Fruit fly (Drosophila melanogaster) whole organism, embryonic: Measurements from ENCODE around the gene CG32333.

Experiments used
- Ada2b ChIP-seq: fragments of 200-800 bp; sonication (Bioruptor generic); IDR thresholded peaks from 2 replicates; pipeline ENCODE4 v1.3.6; 2022; ENCODE audit warnings: missing biosample characterization, missing genetic modification characterization
- Aef1 ChIP-seq: fragments of 200-800 bp; sonication (Bioruptor generic); IDR thresholded peaks from 3 replicates; pipeline ENCODE4 v1.3.6; 2022; ENCODE audit warnings: missing biosample characterization, missing genetic modification characterization
- Bdp1 ChIP-seq: fragments of 200-800 bp; sonication (Bioruptor generic); optimal IDR thresholded peaks from 3 replicates; lab custom pipeline; 2016; ENCODE audit warnings: missing biosample characterization, missing genetic modification characterization
- C15 ChIP-seq: fragments of 200-800 bp; sonication (Bioruptor generic); IDR thresholded peaks from 3 replicates; pipeline ENCODE4 v1.3.6; 2022; ENCODE audit warnings: missing biosample characterization, missing genetic modification characterization
- CG10147 ChIP-seq: fragments of 200-800 bp; sonication (Bioruptor generic); optimal IDR thresholded peaks from 2 replicates; lab custom pipeline; 2019; ENCODE audit warnings: missing biosample characterization, mild to moderate bottlenecking, missing genetic modification characterization, moderate library complexity
- CG1024 ChIP-seq: fragments of 200-800 bp; sonication (Bioruptor generic); IDR thresholded peaks from 2 replicates; pipeline ENCODE4 v1.3.6; 2022; ENCODE audit warnings: missing biosample characterization, missing genetic modification characterization
- CG10565 ChIP-seq: fragments of 200-800 bp; sonication (Bioruptor generic); optimal IDR thresholded peaks from 3 replicates; lab custom pipeline; 2016; ENCODE audit warnings: missing biosample characterization, mild to moderate bottlenecking, missing genetic modification characterization
- CG11695 ChIP-seq: fragments of 200-800 bp; sonication (Bioruptor generic); IDR thresholded peaks from 3 replicates; pipeline ENCODE4 v1.3.6; 2022; ENCODE audit warnings: missing biosample characterization, missing genetic modification characterization
- CG12219 ChIP-seq: fragments of 200-800 bp; sonication (Bioruptor generic); optimal IDR thresholded peaks from 3 replicates; lab custom pipeline; 2018; ENCODE audit warnings: missing biosample characterization, mild to moderate bottlenecking, missing genetic modification characterization
- CG1233 ChIP-seq: fragments of 200-800 bp; sonication (Bioruptor generic); optimal IDR thresholded peaks from 4 replicates; lab custom pipeline; 2018; ENCODE audit warnings: missing biosample characterization, mild to moderate bottlenecking, missing genetic modification characterization
- CG13296 ChIP-seq: fragments of 200-800 bp; sonication (Bioruptor generic); optimal IDR thresholded peaks from 3 replicates; lab custom pipeline; 2018; ENCODE audit warnings: missing biosample characterization, mild to moderate bottlenecking, missing genetic modification characterization
- CG2889 ChIP-seq: fragments of 200-800 bp; sonication (Bioruptor generic); IDR thresholded peaks from 3 replicates; pipeline ENCODE4 v1.3.6; 2022; ENCODE audit warnings: missing biosample characterization, missing genetic modification characterization
- CG32532 ChIP-seq: fragments of 200-800 bp; sonication (Bioruptor generic); IDR thresholded peaks from 2 replicates; pipeline ENCODE4 v1.3.6; 2022; ENCODE audit warnings: missing biosample characterization, missing genetic modification characterization
- CG32772 ChIP-seq: fragments of 200-800 bp; sonication (Bioruptor generic); IDR thresholded peaks from 2 replicates; pipeline ENCODE4 v1.3.6; 2022; ENCODE audit warnings: missing biosample characterization, missing genetic modification characterization
- CG4707 ChIP-seq: fragments of 200-800 bp; sonication (Bioruptor generic); optimal IDR thresholded peaks from 2 replicates; lab custom pipeline; 2018; ENCODE audit warnings: missing biosample characterization, mild to moderate bottlenecking, missing genetic modification characterization, moderate library complexity
- CG5180 ChIP-seq: fragments of 200-800 bp; sonication (Bioruptor generic); optimal IDR thresholded peaks from 3 replicates; lab custom pipeline; 2017; ENCODE audit warnings: missing biosample characterization, missing genetic modification characterization, mild to moderate bottlenecking, moderate library complexity, missing genetic modification reagents
- CG8388 ChIP-seq: fragments of 200-800 bp; sonication (Bioruptor generic); optimal IDR thresholded peaks from 2 replicates; lab custom pipeline; 2019; ENCODE audit warnings: missing biosample characterization, mild to moderate bottlenecking, missing genetic modification characterization, moderate library complexity
- CG8478 ChIP-seq: fragments of >200 bp; optimal IDR thresholded peaks from 2 replicates; lab custom pipeline; 2018
- CG9932 ChIP-seq: fragments of 200-800 bp; sonication (Bioruptor generic); IDR thresholded peaks from 2 replicates; pipeline ENCODE4 v1.3.6; 2022; ENCODE audit warnings: missing biosample characterization, missing genetic modification characterization
- CoRest ChIP-seq: fragments of 200-800 bp; sonication (Bioruptor generic); optimal IDR thresholded peaks from 3 replicates; lab custom pipeline; 2018; ENCODE audit warnings: missing biosample characterization, mild to moderate bottlenecking, missing genetic modification characterization, moderate library complexity
- Deaf1 ChIP-seq: fragments of 200-800 bp; optimal IDR thresholded peaks from 3 replicates; lab custom pipeline; 2019; ENCODE audit warnings: missing biosample characterization, mild to moderate bottlenecking, missing genetic modification characterization, moderate library complexity
- Dfd ChIP-seq, 2 experiments: fragments of >200 bp; optimal IDR thresholded peaks; 2 replicates each; lab custom pipeline; 2017; ENCODE audit warnings: missing biosample characterization in 2 of 2, missing genetic modification characterization in 2 of 2
- H15 ChIP-seq: fragments of 200-800 bp; sonication (Bioruptor generic); IDR thresholded peaks from 3 replicates; pipeline ENCODE4 v1.3.6; 2022; ENCODE audit warnings: missing biosample characterization, missing genetic modification characterization
- Lim3 ChIP-seq: fragments of 200-800 bp; sonication (Bioruptor generic); IDR thresholded peaks from 2 replicates; pipeline ENCODE4 v1.3.6; 2022; ENCODE audit warnings: missing biosample characterization, missing genetic modification characterization
- Oaz ChIP-seq: fragments of 200-800 bp; sonication (Bioruptor generic); IDR thresholded peaks from 2 replicates; pipeline ENCODE4 v1.3.6; 2022; ENCODE audit warnings: missing biosample characterization, missing genetic modification characterization
- Pdp1 ChIP-seq, 2 experiments: fragments of 200-800 bp; sonication (Bioruptor generic); optimal IDR thresholded peaks; 3 replicates each; lab custom pipeline; 2016; ENCODE audit warnings: missing biosample characterization in 2 of 2, missing genetic modification characterization in 2 of 2, mild to moderate bottlenecking in 1 of 2, moderate library complexity in 1 of 2
- Sin3A ChIP-seq: fragments of >200 bp; optimal IDR thresholded peaks from 2 replicates; lab custom pipeline; 2018
- cg ChIP-seq: fragments of 200-800 bp; sonication (Bioruptor generic); optimal IDR thresholded peaks from 3 replicates; lab custom pipeline; 2019; ENCODE audit warnings: missing biosample characterization, mild to moderate bottlenecking, missing genetic modification characterization, moderate library complexity
- chif ChIP-seq, 2 experiments: fragments of 200-800 bp; sonication (Bioruptor generic); optimal IDR thresholded peaks; 3 replicates each; lab custom pipeline; 2016; ENCODE audit warnings: missing biosample characterization in 2 of 2, missing genetic modification characterization in 2 of 2
- cwo ChIP-seq: fragments of 200-800 bp; sonication (Bioruptor generic); optimal IDR thresholded peaks from 3 replicates; lab custom pipeline; 2017; ENCODE audit warnings: missing biosample characterization, missing genetic modification characterization, mild to moderate bottlenecking, moderate library complexity, missing genetic modification reagents
- gcm2 ChIP-seq: fragments of 200-800 bp; sonication (Bioruptor generic); optimal IDR thresholded peaks from 2 replicates; lab custom pipeline; 2016; ENCODE audit warnings: missing biosample characterization, missing genetic modification characterization
- gem ChIP-seq: fragments of 200-800 bp; sonication (Bioruptor generic); optimal IDR thresholded peaks from 2 replicates; lab custom pipeline; 2019; ENCODE audit warnings: missing biosample characterization, mild to moderate bottlenecking, missing genetic modification characterization, moderate library complexity
- grn ChIP-seq: fragments of 200-800 bp; sonication (Bioruptor generic); optimal IDR thresholded peaks from 3 replicates; lab custom pipeline; 2017; ENCODE audit warnings: missing biosample characterization, missing genetic modification characterization
- gro ChIP-seq: fragments of 200-800 bp; sonication (Bioruptor generic); optimal IDR thresholded peaks from 2 replicates; lab custom pipeline; 2016; ENCODE audit warnings: missing biosample characterization, missing genetic modification characterization
- ham ChIP-seq: fragments of 200-800 bp; sonication (Bioruptor generic); IDR thresholded peaks from 2 replicates; pipeline ENCODE4 v1.3.6; 2022; ENCODE audit warnings: missing biosample characterization, missing genetic modification characterization
- her ChIP-seq: fragments of 200-800 bp; sonication (Bioruptor generic); optimal IDR thresholded peaks from 2 replicates; lab custom pipeline; 2016; ENCODE audit warnings: missing biosample characterization, missing genetic modification characterization
- nerfin-2 ChIP-seq: fragments of 200-800 bp; sonication (Bioruptor generic); IDR thresholded peaks from 2 replicates; pipeline ENCODE4 v1.3.6; 2022; ENCODE audit warnings: missing biosample characterization, missing genetic modification characterization; ENCODE audit not compliant: partially characterized antibody
- nmo ChIP-seq: fragments of 200-800 bp; sonication (Bioruptor generic); optimal IDR thresholded peaks from 2 replicates; lab custom pipeline; 2018; ENCODE audit warnings: missing biosample characterization, mild to moderate bottlenecking, missing genetic modification characterization, moderate library complexity
- otp ChIP-seq: fragments of 200-800 bp; sonication (Bioruptor generic); IDR thresholded peaks from 3 replicates; pipeline ENCODE4, ENCODE4 v1.3.6; 2022; ENCODE audit warnings: missing biosample characterization, missing genetic modification characterization
- pum ChIP-seq: fragments of 200-800 bp; sonication (Bioruptor generic); optimal IDR thresholded peaks from 2 replicates; lab custom pipeline; 2016; ENCODE audit warnings: missing biosample characterization, missing genetic modification characterization
- sc ChIP-seq, 3 experiments: fragments of >200 bp in 2 of 3; fragments of 200-800 bp in 1 of 3; sonication (Bioruptor generic) in 1 of 3; optimal IDR thresholded peaks; 2 replicates in 2 of 3; 3 replicates in 1 of 3; lab custom pipeline; 2017; ENCODE audit warnings: mild to moderate bottlenecking in 1 of 3, missing biosample characterization in 1 of 3, missing genetic modification characterization in 1 of 3, missing genetic modification reagents in 1 of 3
- seq ChIP-seq: fragments of 200-800 bp; sonication (Bioruptor generic); IDR thresholded peaks from 2 replicates; pipeline ENCODE4 v1.3.6; 2022; ENCODE audit warnings: missing biosample characterization, missing genetic modification characterization
- slbo ChIP-seq: fragments of 200-800 bp; sonication (Bioruptor generic); IDR thresholded peaks from 2 replicates; pipeline ENCODE4 v1.3.6; 2022; ENCODE audit warnings: missing biosample characterization, missing genetic modification characterization
- slou ChIP-seq: fragments of 200-800 bp; sonication (Bioruptor generic); optimal IDR thresholded peaks from 3 replicates; lab custom pipeline; 2016; ENCODE audit warnings: missing biosample characterization, missing genetic modification characterization
- sr ChIP-seq: fragments of 200-800 bp; sonication (Bioruptor generic); IDR thresholded peaks from 3 replicates; pipeline ENCODE4 v1.3.6; 2022; ENCODE audit warnings: missing biosample characterization, missing genetic modification characterization
- ssp ChIP-seq: fragments of 200-800 bp; sonication (Bioruptor generic); IDR thresholded peaks from 2 replicates; pipeline ENCODE4 v1.3.6; 2022; ENCODE audit warnings: missing biosample characterization, missing genetic modification characterization
- trh ChIP-seq: fragments of 200-800 bp; sonication (Bioruptor generic); optimal IDR thresholded peaks from 2 replicates; lab custom pipeline; 2016; ENCODE audit warnings: missing biosample characterization, missing genetic modification characterization
- tup ChIP-seq: fragments of 200-800 bp; sonication (Bioruptor generic); optimal IDR thresholded peaks from 2 replicates; lab custom pipeline; 2016; ENCODE audit warnings: missing biosample characterization, mild to moderate bottlenecking, missing genetic modification characterization, moderate library complexity
- vvl ChIP-seq: fragments of 200-800 bp; sonication (Bioruptor generic); IDR thresholded peaks from 2 replicates; pipeline ENCODE4 v1.3.6; 2022; ENCODE audit warnings: missing biosample characterization, missing genetic modification characterization

Gene CG32333

dm6 chr3L:1335989-1336961 is 60.5 kb downstream of the CG32333 start (continued):
- no peak for TF ChIP-seq gcm2
- TF ChIP-seq chif (GFP tag; optimal IDR thresholded peaks at IDR 0.05; lab: Kevin White, UChicago), result no peak
- no peak for TF ChIP-seq Ada2b (GFP tag; lab: Robert Waterston, UW)
- no peak for TF ChIP-seq Lim3 (GFP tag; lab: Robert Waterston, UW)
- TF ChIP-seq nerfin-2, result no peak
- TF ChIP-seq Oaz (GFP tag; lab: Robert Waterston, UW), result no peak
- TF ChIP-seq grn (GFP tag; lab: Kevin White, UChicago), result peak; percentile 93
- no peak for TF ChIP-seq tup (GFP tag; lab: Kevin White, UChicago)
- TF ChIP-seq ham (GFP tag; lab: Robert Waterston, UW), result no peak
- TF ChIP-seq CG2889 (GFP tag; lab: Robert Waterston, UW), result no peak
- no peak for TF ChIP-seq Dfd (GFP tag; optimal IDR thresholded peaks at IDR 0.05; lab: Kevin White, UChicago)
- TF ChIP-seq gro (GFP tag; lab: Kevin White, UChicago), result peak; percentile 44
- TF ChIP-seq C15, result no peak
- TF ChIP-seq CG4707 (GFP tag; lab: Kevin White, UChicago), result no peak
- no peak for TF ChIP-seq CG10147
- TF ChIP-seq Sin3A (lab: Kevin White, UChicago), result no peak
- TF ChIP-seq CG8478 (lab: Kevin White, UChicago), result no peak
- TF ChIP-seq CG8388 (GFP tag; lab: Kevin White, UChicago), result no peak
- TF ChIP-seq sr (GFP tag; lab: Robert Waterston, UW), result no peak
- TF ChIP-seq CG13296 (GFP tag; lab: Kevin White, UChicago), result no peak
- TF ChIP-seq CG5180, result no peak
- no peak for TF ChIP-seq otp (GFP tag; lab: Robert Waterston, UW)
- TF ChIP-seq CoRest (tag; lab: Kevin White, UChicago), result no peak
- no peak for TF ChIP-seq CG10565
- peak; percentile 30; the same call in 1 of the 2 replicates for TF ChIP-seq CG9932 (GFP tag; lab: Robert Waterston, UW)
- no peak for TF ChIP-seq CG12219
- TF ChIP-seq H15 (GFP tag; lab: Robert Waterston, UW), result no peak
- peak; percentile 47; the same call in 1 of the 3 replicates for TF ChIP-seq CG11695 (GFP tag; lab: Robert Waterston, UW)
- TF ChIP-seq ssp (GFP tag; lab: Robert Waterston, UW), result no peak
- TF ChIP-seq cg (GFP tag; lab: Kevin White, UChicago), result peak; percentile 26
- no peak for TF ChIP-seq gem (tag; lab: Kevin White, UChicago)
- 0 out of 2 replicates have a peak, but pooled peaks have one; percentile 16 for TF ChIP-seq seq (GFP tag; lab: Robert Waterston, UW)
- TF ChIP-seq Aef1, result no peak
- TF ChIP-seq CG32772, result no peak
- TF ChIP-seq her, result no peak
- no peak for TF ChIP-seq trh (GFP tag; lab: Kevin White, UChicago)
- TF ChIP-seq nmo (GFP tag; lab: Kevin White, UChicago), result no peak
- peak in 1 of 2 experiments; percentile 62 for TF ChIP-seq Pdp1 (GFP tag; optimal IDR thresholded peaks at IDR 0.05; lab: Kevin White, UChicago)
- peak; percentile 35; the same call in 1 of the 2 replicates for TF ChIP-seq slbo
- TF ChIP-seq CG1233 (GFP tag; lab: Kevin White, UChicago), result no peak
- TF ChIP-seq vvl, result no peak; the same call in 1 of the 2 replicates
- TF ChIP-seq Deaf1, result no peak
- no peak for TF ChIP-seq sc (optimal IDR thresholded peaks at IDR 0.05; lab: Kevin White, UChicago)
- TF ChIP-seq sc (GFP tag; optimal IDR thresholded peaks at IDR 0.05; lab: Kevin White, UChicago), result no peak
- TF ChIP-seq Bdp1, result no peak
- peak; percentile 80 for TF ChIP-seq cwo
- TF ChIP-seq pum (GFP tag; lab: Kevin White, UChicago), result no peak
- TF ChIP-seq CG32532 (GFP tag; lab: Robert Waterston, UW), result peak; percentile 58
- TF ChIP-seq slou (GFP tag; lab: Kevin White, UChicago), result no peak
- no peak for TF ChIP-seq CG1024 (GFP tag; lab: Robert Waterston, UW)
